Fruit fly (Drosophila melanogaster) whole organism, embryonic: Measurements from ENCODE around the gene E2f1.

Experiments
- ATbp ChIP-seq: fragments of 200-800 bp; sonication (Bioruptor generic); optimal IDR thresholded peaks from 2 replicates; lab custom pipeline; 2017; ENCODE audit warnings: missing biosample characterization, mild to moderate bottlenecking, missing genetic modification characterization, missing genetic modification reagents
- Adf1 ChIP-seq: fragments of 200-800 bp; sonication (Bioruptor generic); IDR thresholded peaks from 2 replicates; pipeline ENCODE4 v1.3.6; 2022; ENCODE audit warnings: missing biosample characterization, missing genetic modification characterization
- Aef1 ChIP-seq: fragments of 200-800 bp; sonication (Bioruptor generic); IDR thresholded peaks from 3 replicates; pipeline ENCODE4 v1.3.6; 2022; ENCODE audit warnings: missing biosample characterization, missing genetic modification characterization
- Blimp-1 ChIP-seq: fragments of 200-800 bp; sonication (Bioruptor generic); optimal IDR thresholded peaks from 3 replicates; lab custom pipeline; 2018; ENCODE audit warnings: missing biosample characterization, missing genetic modification characterization, mild to moderate bottlenecking, moderate library complexity, missing genetic modification reagents
- CG10209 ChIP-seq: fragments of 200-800 bp; sonication (Bioruptor generic); optimal IDR thresholded peaks from 3 replicates; lab custom pipeline; 2017; ENCODE audit warnings: missing biosample characterization, mild to moderate bottlenecking, missing genetic modification characterization, missing genetic modification reagents
- CG10979 ChIP-seq: fragments of 200-800 bp; sonication (Bioruptor generic); optimal IDR thresholded peaks from 2 replicates; lab custom pipeline; 2018; ENCODE audit warnings: missing biosample characterization, mild to moderate bottlenecking, missing genetic modification characterization, moderate library complexity
- CG11504 ChIP-seq: fragments of 200-800 bp; sonication (Bioruptor generic); optimal IDR thresholded peaks from 3 replicates; lab custom pipeline; 2019; ENCODE audit warnings: missing biosample characterization, mild to moderate bottlenecking, missing genetic modification characterization, moderate library complexity
- CG11696 ChIP-seq: fragments of 200-800 bp; sonication (Bioruptor generic); IDR thresholded peaks from 2 replicates; pipeline ENCODE4 v1.3.6; 2022; ENCODE audit warnings: missing biosample characterization, missing genetic modification characterization
- CG12391 ChIP-seq: fragments of 200-800 bp; sonication (Bioruptor generic); optimal IDR thresholded peaks from 3 replicates; lab custom pipeline; 2018; ENCODE audit warnings: missing biosample characterization, mild to moderate bottlenecking, missing genetic modification characterization, moderate library complexity
- CG13624 ChIP-seq: fragments of 200-800 bp; sonication (Bioruptor generic); optimal IDR thresholded peaks from 2 replicates; lab custom pipeline; 2016; ENCODE audit warnings: missing biosample characterization, missing genetic modification characterization
- CG13894 ChIP-seq: fragments of 200-800 bp; sonication (Bioruptor generic); optimal IDR thresholded peaks from 3 replicates; lab custom pipeline; 2018; ENCODE audit warnings: missing biosample characterization, mild to moderate bottlenecking, missing genetic modification characterization, moderate library complexity
- CG15479 ChIP-seq: fragments of 200-800 bp; sonication (Bioruptor generic); optimal IDR thresholded peaks from 3 replicates; lab custom pipeline; 2019; ENCODE audit warnings: missing biosample characterization, mild to moderate bottlenecking, missing genetic modification characterization, moderate library complexity
- CG18599 ChIP-seq: fragments of 200-800 bp; sonication (Bioruptor generic); optimal IDR thresholded peaks from 3 replicates; lab custom pipeline; 2017; ENCODE audit warnings: missing biosample characterization, missing genetic modification characterization, mild to moderate bottlenecking, moderate library complexity, missing genetic modification reagents
- CG2199 ChIP-seq: fragments of 200-800 bp; sonication (Bioruptor generic); IDR thresholded peaks from 3 replicates; pipeline ENCODE4 v1.3.6; 2022; ENCODE audit warnings: missing biosample characterization, missing genetic modification characterization
- CG30020 ChIP-seq: fragments of 200-800 bp; optimal IDR thresholded peaks from 2 replicates; lab custom pipeline; 2019; ENCODE audit warnings: missing biosample characterization, mild to moderate bottlenecking, missing genetic modification characterization, moderate library complexity
- CG34224 ChIP-seq: fragments of 200-800 bp; sonication (Bioruptor generic); IDR thresholded peaks from 3 replicates; pipeline ENCODE4 v1.3.6; 2022; ENCODE audit warnings: missing biosample characterization, missing genetic modification characterization; ENCODE audit not compliant: partially characterized antibody
- CG4617 ChIP-seq: fragments of 200-800 bp; sonication (Bioruptor generic); optimal IDR thresholded peaks from 3 replicates; lab custom pipeline; 2016; ENCODE audit warnings: missing biosample characterization, missing genetic modification characterization, borderline replicate concordance
- CG4707 ChIP-seq: fragments of 200-800 bp; sonication (Bioruptor generic); optimal IDR thresholded peaks from 2 replicates; lab custom pipeline; 2018; ENCODE audit warnings: missing biosample characterization, mild to moderate bottlenecking, missing genetic modification characterization, moderate library complexity
- CG8290 ChIP-seq, 3 experiments: fragments of 200-800 bp; sonication (Bioruptor generic); optimal IDR thresholded peaks; 2 replicates each; lab custom pipeline; 2016 to 2019; ENCODE audit warnings: missing biosample characterization in 3 of 3, missing genetic modification characterization in 3 of 3, mild to moderate bottlenecking in 2 of 3, moderate library complexity in 1 of 3
- CTCF ChIP-seq: fragments of 200-800 bp; sonication (Bioruptor generic); optimal IDR thresholded peaks from 2 replicates; lab custom pipeline; 2017; ENCODE audit warnings: missing biosample characterization, mild to moderate bottlenecking, missing genetic modification characterization, moderate library complexity
- Dek ChIP-seq: fragments of 200-800 bp; sonication (Bioruptor generic); optimal IDR thresholded peaks from 3 replicates; lab custom pipeline; 2019; ENCODE audit warnings: missing biosample characterization, mild to moderate bottlenecking, missing genetic modification characterization, moderate library complexity
- E2f1 ChIP-seq: fragments of 200-800 bp; sonication (Bioruptor generic); IDR thresholded peaks from 2 replicates; pipeline ENCODE4 v1.3.6; 2022; ENCODE audit warnings: missing biosample characterization, missing genetic modification characterization
- E2f2 ChIP-seq: fragments of 200-800 bp; sonication (Bioruptor generic); IDR thresholded peaks from 2 replicates; pipeline ENCODE4 v1.3.6; 2022; ENCODE audit warnings: missing biosample characterization, missing genetic modification characterization
- Fer1 ChIP-seq: fragments of 200-800 bp; sonication (Bioruptor generic); optimal IDR thresholded peaks from 2 replicates; lab custom pipeline; 2017; ENCODE audit warnings: missing biosample characterization, mild to moderate bottlenecking, missing genetic modification characterization
- Hmr ChIP-seq: fragments of 200-800 bp; sonication (Bioruptor generic); optimal IDR thresholded peaks from 3 replicates; lab custom pipeline; 2017; ENCODE audit warnings: mild to moderate bottlenecking, missing biosample characterization, missing genetic modification reagents, missing genetic modification characterization
- MBD-R2 ChIP-seq: fragments of 200-800 bp; sonication (Bioruptor generic); IDR thresholded peaks from 2 replicates; pipeline ENCODE4 v1.3.6; 2022; ENCODE audit warnings: missing biosample characterization, missing genetic modification characterization
- Med ChIP-seq: fragments of 200-800 bp; sonication (Bioruptor generic); peaks from one replicate; lab custom pipeline; 2016; ENCODE audit warnings: missing biosample characterization, missing genetic modification characterization, mild to moderate bottlenecking, inconsistent platforms, moderate library complexity
- Myb ChIP-seq: fragments of 200-800 bp; sonication (Bioruptor generic); optimal IDR thresholded peaks from 2 replicates; lab custom pipeline; 2016; ENCODE audit warnings: missing biosample characterization, missing genetic modification characterization
- Sox100B ChIP-seq: fragments of 200-800 bp; sonication (Bioruptor generic); optimal IDR thresholded peaks from 3 replicates; lab custom pipeline; 2018; ENCODE audit warnings: missing biosample characterization, mild to moderate bottlenecking, missing genetic modification characterization
- Sry-β ChIP-seq: fragments of 200-800 bp; sonication (Bioruptor generic); optimal IDR thresholded peaks from 2 replicates; lab custom pipeline; 2018; ENCODE audit warnings: missing biosample characterization, mild to moderate bottlenecking, missing genetic modification characterization, moderate library complexity
- amos ChIP-seq: fragments of 200-800 bp; sonication (Bioruptor generic); IDR thresholded peaks from 2 replicates; pipeline ENCODE4 v1.3.6; 2022; ENCODE audit warnings: missing biosample characterization, missing genetic modification characterization; ENCODE audit not compliant: partially characterized antibody
- cg ChIP-seq: fragments of 200-800 bp; sonication (Bioruptor generic); optimal IDR thresholded peaks from 3 replicates; lab custom pipeline; 2019; ENCODE audit warnings: missing biosample characterization, mild to moderate bottlenecking, missing genetic modification characterization, moderate library complexity
- crol ChIP-seq: fragments of 200-800 bp; sonication (Bioruptor generic); IDR thresholded peaks from 2 replicates; pipeline ENCODE4 v1.3.6; 2022; ENCODE audit warnings: missing biosample characterization, missing genetic modification characterization
- gce ChIP-seq: fragments of 200-800 bp; sonication (Bioruptor generic); IDR thresholded peaks from 3 replicates; pipeline ENCODE4 v1.3.6; 2022; ENCODE audit warnings: missing biosample characterization, missing genetic modification characterization
- gem ChIP-seq: fragments of 200-800 bp; sonication (Bioruptor generic); optimal IDR thresholded peaks from 2 replicates; lab custom pipeline; 2019; ENCODE audit warnings: missing biosample characterization, mild to moderate bottlenecking, missing genetic modification characterization, moderate library complexity
- lab ChIP-seq: fragments of 200-800 bp; sonication (Bioruptor generic); optimal IDR thresholded peaks from 3 replicates; lab custom pipeline; 2017; ENCODE audit warnings: missing biosample characterization, missing genetic modification characterization, mild to moderate bottlenecking, moderate library complexity, missing genetic modification reagents
- pfk ChIP-seq: fragments of 200-800 bp; sonication (Bioruptor generic); optimal IDR thresholded peaks from 2 replicates; lab custom pipeline; 2018; ENCODE audit warnings: missing biosample characterization, mild to moderate bottlenecking, missing genetic modification characterization, moderate library complexity
- pros ChIP-seq: fragments of 200-800 bp; sonication (Bioruptor generic); optimal IDR thresholded peaks from 3 replicates; lab custom pipeline; 2019; ENCODE audit warnings: missing biosample characterization, mild to moderate bottlenecking, missing genetic modification characterization, moderate library complexity
- row ChIP-seq: fragments of 200-800 bp; sonication (Bioruptor generic); IDR thresholded peaks from 3 replicates; pipeline ENCODE4 v1.3.6; 2022; ENCODE audit warnings: missing biosample characterization, missing genetic modification characterization
- sd ChIP-seq: fragments of 200-800 bp; sonication (Bioruptor generic); optimal IDR thresholded peaks from 3 replicates; lab custom pipeline; 2018; ENCODE audit warnings: missing biosample characterization, mild to moderate bottlenecking, missing genetic modification characterization, moderate library complexity
- sens ChIP-seq: fragments of 200-800 bp; sonication (Bioruptor generic); peaks from one replicate; lab custom pipeline; 2016; ENCODE audit warnings: missing biosample characterization, missing genetic modification characterization
- sqz ChIP-seq: fragments of 200-800 bp; sonication (Bioruptor generic); optimal IDR thresholded peaks from 3 replicates; lab custom pipeline; 2018; ENCODE audit warnings: missing biosample characterization, mild to moderate bottlenecking, missing genetic modification characterization
- ssp ChIP-seq: fragments of 200-800 bp; sonication (Bioruptor generic); IDR thresholded peaks from 2 replicates; pipeline ENCODE4 v1.3.6; 2022; ENCODE audit warnings: missing biosample characterization, missing genetic modification characterization
- tap ChIP-seq: fragments of 200-800 bp; optimal IDR thresholded peaks from 3 replicates; lab custom pipeline; 2019; ENCODE audit warnings: missing biosample characterization, mild to moderate bottlenecking, missing genetic modification characterization, moderate library complexity
- tio ChIP-seq: fragments of 200-800 bp; sonication (Bioruptor generic); optimal IDR thresholded peaks from 2 replicates; lab custom pipeline; 2017; ENCODE audit warnings: missing biosample characterization, missing genetic modification characterization, inconsistent platforms
- tll ChIP-seq, 2 experiments: fragments of 200-800 bp in 1 of 2; fragments of >200 bp in 1 of 2; sonication (Bioruptor generic) in 1 of 2; optimal IDR thresholded peaks; 2 replicates each; lab custom pipeline; 2017 to 2019; ENCODE audit warnings: missing biosample characterization in 2 of 2, missing genetic modification characterization in 2 of 2, mild to moderate bottlenecking in 1 of 2, moderate library complexity in 1 of 2
- twi ChIP-seq: fragments of 200-800 bp; optimal IDR thresholded peaks from 2 replicates; lab custom pipeline; 2019; ENCODE audit warnings: missing biosample characterization, mild to moderate bottlenecking, missing genetic modification characterization, moderate library complexity
- wdn ChIP-seq: fragments of 200-800 bp; sonication (Bioruptor generic); IDR thresholded peaks from 2 replicates; pipeline ENCODE4 v1.3.6; 2022; ENCODE audit warnings: missing biosample characterization, missing genetic modification characterization
- zf30C ChIP-seq: fragments of 200-800 bp; sonication (Bioruptor generic); optimal IDR thresholded peaks from 3 replicates; lab custom pipeline; 2018; ENCODE audit warnings: missing biosample characterization, mild to moderate bottlenecking, missing genetic modification characterization

Gene E2f1

DNA sequence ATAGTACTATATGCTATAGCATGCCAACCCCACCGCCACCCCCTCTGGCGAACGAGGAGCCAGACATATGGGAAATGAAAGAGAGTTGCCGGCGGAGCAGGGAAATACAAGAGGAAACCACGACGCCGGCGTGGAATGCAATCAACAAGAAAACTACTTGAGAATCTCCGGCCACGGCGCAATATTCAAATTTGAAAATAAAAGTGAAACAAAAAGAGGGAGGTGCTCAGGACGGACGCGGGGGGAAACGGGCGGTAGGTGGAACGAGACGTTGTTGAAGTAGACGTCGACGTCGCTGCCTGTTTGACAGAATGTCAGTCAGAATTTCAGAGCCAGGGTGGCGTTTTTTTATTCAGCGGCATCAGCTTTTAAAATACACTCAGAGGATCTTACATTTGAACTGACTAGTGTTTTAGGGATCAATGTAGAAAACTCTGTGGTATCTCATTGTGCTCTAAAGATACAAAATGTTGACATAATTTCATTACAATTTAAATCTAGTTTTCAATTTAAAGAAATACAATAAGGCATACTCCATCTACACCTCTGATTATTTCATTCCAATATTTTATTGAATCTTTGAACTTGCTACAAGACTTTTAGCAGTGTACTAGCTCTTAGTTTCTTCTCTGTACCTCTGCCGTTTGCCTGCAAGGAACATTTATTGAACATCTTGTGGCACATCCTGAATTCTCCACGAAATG, 24.5 kb downstream of the E2f1 start:
- no peak for TF ChIP-seq CG4617 (GFP tag; lab: Kevin White, UChicago)
- peak; percentile 19 for TF ChIP-seq sd
- TF ChIP-seq Adf1 (GFP tag; lab: Robert Waterston, UW) = peak; percentile 46; the same call in 1 of the 2 replicates
- TF ChIP-seq pros (GFP tag; lab: Kevin White, UChicago) = peak; percentile 67
- TF ChIP-seq CG30020 = no peak
- TF ChIP-seq CG11504 (tag; lab: Kevin White, UChicago) = peak; percentile 12
- TF ChIP-seq CG2199 = 0 out of 3 replicates have a peak, but pooled peaks have one; percentile 17
- TF ChIP-seq MBD-R2 (GFP tag; lab: Robert Waterston, UW) = no peak
- 0 out of 3 replicates have a peak, but pooled peaks have one; percentile 13 for TF ChIP-seq row (GFP tag; lab: Robert Waterston, UW)
- TF ChIP-seq Blimp-1 (GFP tag; lab: Kevin White, UChicago) = peak; percentile 56
- TF ChIP-seq gem = peak; percentile 11
- peak; percentile 76 for TF ChIP-seq crol (GFP tag; lab: Robert Waterston, UW)
- no peak for TF ChIP-seq Aef1 (GFP tag; lab: Robert Waterston, UW)
- no peak for TF ChIP-seq E2f2 (GFP tag; lab: Robert Waterston, UW)
- TF ChIP-seq sqz = peak; percentile 16
- TF ChIP-seq E2f1 (GFP tag; lab: Robert Waterston, UW) = peak; percentile 37; the same call in 1 of the 2 replicates
- TF ChIP-seq CG13894 = peak; percentile 8
- peak; percentile 47 for TF ChIP-seq zf30C (GFP tag; lab: Kevin White, UChicago)
- peak; percentile 1 for TF ChIP-seq CG12391
- no peak for TF ChIP-seq CG4707 (GFP tag; lab: Kevin White, UChicago)
- peak; percentile 30 for TF ChIP-seq sens
- TF ChIP-seq CG13624 (GFP tag; lab: Kevin White, UChicago) = no peak
- no peak for TF ChIP-seq CTCF (GFP tag; lab: Kevin White, UChicago)
- TF ChIP-seq tio (GFP tag; lab: Kevin White, UChicago) = peak; percentile 16
- TF ChIP-seq CG11696 (GFP tag; lab: Robert Waterston, UW) = no peak
- peak; percentile 21 for TF ChIP-seq pfk (GFP tag; lab: Kevin White, UChicago)
- TF ChIP-seq CG10979 (tag; lab: Kevin White, UChicago) = peak; percentile 36
- no peak for TF ChIP-seq Sry-β
- TF ChIP-seq CG34224 (GFP tag; lab: Robert Waterston, UW) = no peak
- TF ChIP-seq Sox100B (GFP tag; lab: Kevin White, UChicago) = no peak
- no peak for TF ChIP-seq amos (GFP tag; lab: Robert Waterston, UW)
- peak; percentile 28 for TF ChIP-seq Med (GFP tag; lab: Kevin White, UChicago)
- TF ChIP-seq, all 482 proteins: peak for 19

dm6 chr3R:21635181-21635580, 25.5 kb downstream of the E2f1 start:
- peak; percentile 1 for TF ChIP-seq Fer1 (GFP tag; lab: Kevin White, UChicago)
- TF ChIP-seq Myb = no peak
- peak; percentile 36 for TF ChIP-seq ATbp (GFP tag; lab: Kevin White, UChicago)
- TF ChIP-seq Med (GFP tag; lab: Kevin White, UChicago) = peak; percentile 25
- peak; percentile 4 for TF ChIP-seq Dek (tag; lab: Kevin White, UChicago)
- TF ChIP-seq CG8290 (GFP tag; optimal IDR thresholded peaks at IDR 0.05; lab: Kevin White, UChicago) = no peak
- TF ChIP-seq CG8290 (tag; optimal IDR thresholded peaks at IDR 0.05; lab: Kevin White, UChicago) = peak in 1 of 2 experiments; percentile 13
- TF ChIP-seq gce = 0 out of 3 replicates have a peak, but pooled peaks have one; percentile 29
- TF ChIP-seq CG18599 (GFP tag; lab: Kevin White, UChicago) = peak; percentile 37
- peak in 1 of 2 experiments; percentile 58 for TF ChIP-seq tll (GFP tag; optimal IDR thresholded peaks at IDR 0.05; lab: Kevin White, UChicago)
- peak; percentile 16 for TF ChIP-seq CG15479
- TF ChIP-seq CG10209 (GFP tag; lab: Kevin White, UChicago) = no peak
- TF ChIP-seq cg (GFP tag; lab: Kevin White, UChicago) = no peak
- peak; percentile 41 for TF ChIP-seq twi (tag; lab: Kevin White, UChicago)
- TF ChIP-seq sens = peak; percentile 53
- no peak for TF ChIP-seq ssp (GFP tag; lab: Robert Waterston, UW)
- TF ChIP-seq wdn = no peak
- peak; percentile 9 for TF ChIP-seq Hmr
- TF ChIP-seq lab (GFP tag; lab: Kevin White, UChicago) = peak; percentile 33
- TF ChIP-seq tap (tag; lab: Kevin White, UChicago) = peak; percentile 10
